Fruit fly (Drosophila melanogaster) whole organism, prepupa: ENCODE data around the gene Septin4.

Source experiments
- CG10631 ChIP-seq: fragments of 200-800 bp; sonication (Bioruptor generic); optimal IDR thresholded peaks from 2 replicates; lab custom pipeline; 2016; ENCODE audit warnings: missing biosample characterization, missing genetic modification characterization
- CG10669 ChIP-seq: fragments of 200-800 bp; sonication (Bioruptor generic); optimal IDR thresholded peaks from 3 replicates; lab custom pipeline; 2018; ENCODE audit warnings: missing biosample characterization, mild to moderate bottlenecking, missing genetic modification characterization, moderate library complexity
- CG11294 ChIP-seq: fragments of 200-800 bp; sonication (Bioruptor generic); IDR thresholded peaks from 2 replicates; pipeline ENCODE4 v1.3.6; 2022; ENCODE audit warnings: missing biosample characterization, missing genetic modification characterization
- CG11902 ChIP-seq: fragments of 200-800 bp; sonication (Bioruptor generic); optimal IDR thresholded peaks from 3 replicates; lab custom pipeline; 2016; ENCODE audit warnings: missing biosample characterization, missing genetic modification characterization
- CG15336 ChIP-seq: fragments of 200-800 bp; sonication (Bioruptor generic); IDR thresholded peaks from 2 replicates; pipeline ENCODE4 v1.3.6; 2022; ENCODE audit warnings: missing biosample characterization, missing genetic modification characterization
- CG1621 ChIP-seq: fragments of 200-800 bp; sonication (Bioruptor generic); optimal IDR thresholded peaks from 3 replicates; lab custom pipeline; 2018; ENCODE audit warnings: missing biosample characterization, mild to moderate bottlenecking, missing genetic modification characterization
- CG3032 ChIP-seq: fragments of 200-800 bp; optimal IDR thresholded peaks from 2 replicates; lab custom pipeline; 2019; ENCODE audit warnings: missing biosample characterization, mild to moderate bottlenecking, missing genetic modification characterization, moderate library complexity
- CG31627 ChIP-seq: fragments of 200-800 bp; sonication (Bioruptor generic); optimal IDR thresholded peaks from 3 replicates; lab custom pipeline; 2016; ENCODE audit warnings: missing biosample characterization, missing genetic modification characterization
- CG32006 ChIP-seq: fragments of 200-800 bp; sonication (Bioruptor generic); optimal IDR thresholded peaks from 3 replicates; lab custom pipeline; 2017; ENCODE audit warnings: missing biosample characterization, mild to moderate bottlenecking, missing genetic modification characterization
- CG34406 ChIP-seq: fragments of 200-800 bp; sonication (Bioruptor generic); optimal IDR thresholded peaks from 3 replicates; lab custom pipeline; 2016; ENCODE audit warnings: missing biosample characterization, missing genetic modification characterization
- CG3919 ChIP-seq: fragments of 200-800 bp; sonication (Bioruptor generic); optimal IDR thresholded peaks from 3 replicates; lab custom pipeline; 2016; ENCODE audit warnings: missing biosample characterization, missing genetic modification characterization
- CG6163 ChIP-seq: fragments of 200-800 bp; sonication (Bioruptor generic); IDR thresholded peaks from 3 replicates; pipeline ENCODE4 v1.3.6; 2022; ENCODE audit warnings: missing biosample characterization, missing genetic modification characterization
- CG6276 ChIP-seq: fragments of 200-800 bp; sonication (Bioruptor generic); optimal IDR thresholded peaks from 2 replicates; lab custom pipeline; 2017; ENCODE audit warnings: missing biosample characterization, mild to moderate bottlenecking, missing genetic modification characterization
- CG6792 ChIP-seq: fragments of 200-800 bp; sonication (Bioruptor generic); optimal IDR thresholded peaks from 3 replicates; lab custom pipeline; 2016; ENCODE audit warnings: missing biosample characterization, missing genetic modification characterization
- CG6808 ChIP-seq: fragments of 200-800 bp; sonication (Bioruptor generic); optimal IDR thresholded peaks from 3 replicates; lab custom pipeline; 2017; ENCODE audit warnings: missing biosample characterization, missing genetic modification characterization, mild to moderate bottlenecking, moderate library complexity, missing genetic modification reagents
- CG6854 ChIP-seq: fragments of 200-800 bp; sonication (Bioruptor generic); optimal IDR thresholded peaks from 2 replicates; lab custom pipeline; 2017; ENCODE audit warnings: missing biosample characterization, mild to moderate bottlenecking, missing genetic modification characterization
- CG7368 ChIP-seq: fragments of 200-800 bp; sonication (Bioruptor generic); optimal IDR thresholded peaks from 3 replicates; lab custom pipeline; 2016; ENCODE audit warnings: missing biosample characterization, missing genetic modification characterization
- CG8119 ChIP-seq: fragments of 200-800 bp; sonication (Bioruptor generic); IDR thresholded peaks from 3 replicates; pipeline ENCODE4 v1.3.6; 2022; ENCODE audit warnings: missing biosample characterization, missing genetic modification characterization
- CG8632 ChIP-seq: fragments of 200-800 bp; sonication (Bioruptor generic); optimal IDR thresholded peaks from 3 replicates; lab custom pipeline; 2016; ENCODE audit warnings: missing biosample characterization, missing genetic modification characterization
- CG9139 ChIP-seq: fragments of 200-800 bp; sonication (Bioruptor generic); optimal IDR thresholded peaks from 3 replicates; lab custom pipeline; 2017; ENCODE audit warnings: missing biosample characterization, mild to moderate bottlenecking, missing genetic modification characterization
- Eip75B ChIP-seq: fragments of 200-800 bp; sonication (Bioruptor generic); optimal IDR thresholded peaks from 3 replicates; lab custom pipeline; 2016; ENCODE audit warnings: missing biosample characterization, missing genetic modification characterization
- Eip78C ChIP-seq: fragments of 200-800 bp; sonication (Bioruptor generic); peaks from one replicate; lab custom pipeline; 2016; ENCODE audit warnings: missing biosample characterization, missing genetic modification characterization
- Eip93F ChIP-seq: fragments of 200-800 bp; sonication (Bioruptor generic); optimal IDR thresholded peaks from 2 replicates; lab custom pipeline; 2016; ENCODE audit warnings: missing biosample characterization, mild to moderate bottlenecking, missing genetic modification characterization
- Ets21C ChIP-seq: fragments of 200-800 bp; sonication (Bioruptor generic); optimal IDR thresholded peaks from 3 replicates; lab custom pipeline; 2016; ENCODE audit warnings: missing biosample characterization, missing genetic modification characterization
- Ets96B ChIP-seq: fragments of 200-800 bp; optimal IDR thresholded peaks from 2 replicates; lab custom pipeline; 2019; ENCODE audit warnings: missing biosample characterization, mild to moderate bottlenecking, missing genetic modification characterization, moderate library complexity
- Gug ChIP-seq: fragments of 200-800 bp; sonication (Bioruptor generic); IDR thresholded peaks from 2 replicates; pipeline ENCODE4 v1.3.6; 2022; ENCODE audit warnings: missing biosample characterization, missing genetic modification characterization
- Hr38 ChIP-seq: sonication (Bioruptor generic); optimal IDR thresholded peaks from 2 replicates; lab custom pipeline; 2016; ENCODE audit warnings: missing biosample characterization, missing genetic modification characterization
- Hr39 ChIP-seq: fragments of 200-800 bp; sonication (Bioruptor generic); optimal IDR thresholded peaks from 2 replicates; lab custom pipeline; 2016; ENCODE audit warnings: missing biosample characterization, missing genetic modification characterization
- Lpt ChIP-seq: fragments of 200-800 bp; sonication (Bioruptor generic); optimal IDR thresholded peaks from 3 replicates; lab custom pipeline; 2016; ENCODE audit warnings: missing biosample characterization, missing genetic modification characterization
- Met ChIP-seq: fragments of 200-800 bp; sonication (Bioruptor generic); optimal IDR thresholded peaks from 3 replicates; lab custom pipeline; 2016; ENCODE audit warnings: missing biosample characterization, missing genetic modification characterization
- OdsH ChIP-seq: fragments of 200-800 bp; sonication (Bioruptor generic); optimal IDR thresholded peaks from 3 replicates; lab custom pipeline; 2016; ENCODE audit warnings: missing biosample characterization, missing genetic modification characterization
- Smox ChIP-seq: fragments of 200-800 bp; sonication (Bioruptor generic); optimal IDR thresholded peaks from 3 replicates; lab custom pipeline; 2016; ENCODE audit warnings: missing biosample characterization, missing genetic modification characterization
- Sox102F ChIP-seq: fragments of 200-800 bp; sonication (Bioruptor generic); optimal IDR thresholded peaks from 2 replicates; lab custom pipeline; 2016; ENCODE audit warnings: missing biosample characterization, mild to moderate bottlenecking, missing genetic modification characterization
- Sox14 ChIP-seq: fragments of 200-800 bp; sonication (Bioruptor generic); optimal IDR thresholded peaks from 3 replicates; lab custom pipeline; 2016; ENCODE audit warnings: missing biosample characterization, missing genetic modification characterization
- Sox15 ChIP-seq: fragments of 200-800 bp; sonication (Bioruptor generic); optimal IDR thresholded peaks from 3 replicates; lab custom pipeline; 2016; ENCODE audit warnings: missing biosample characterization, missing genetic modification characterization
- achi ChIP-seq: fragments of 200-800 bp; sonication (Bioruptor generic); optimal IDR thresholded peaks from 3 replicates; lab custom pipeline; 2016; ENCODE audit warnings: missing biosample characterization, missing genetic modification characterization
- acj6 ChIP-seq: fragments of 200-800 bp; sonication (Bioruptor generic); optimal IDR thresholded peaks from 3 replicates; lab custom pipeline; 2016; ENCODE audit warnings: missing biosample characterization, missing genetic modification characterization
- cyc ChIP-seq: fragments of 200-800 bp; sonication (Bioruptor generic); optimal IDR thresholded peaks from 3 replicates; lab custom pipeline; 2016; ENCODE audit warnings: missing biosample characterization, missing genetic modification characterization
- dac ChIP-seq: fragments of 200-800 bp; sonication (Bioruptor generic); optimal IDR thresholded peaks from 2 replicates; lab custom pipeline; 2017; ENCODE audit warnings: missing biosample characterization, mild to moderate bottlenecking, missing genetic modification characterization
- dsx ChIP-seq: fragments of 200-800 bp; optimal IDR thresholded peaks from 3 replicates; lab custom pipeline; 2019; ENCODE audit warnings: missing biosample characterization, mild to moderate bottlenecking, missing genetic modification characterization, moderate library complexity; ENCODE audit not compliant: poor library complexity, severe bottlenecking
- esn ChIP-seq: fragments of 200-800 bp; sonication (Bioruptor generic); optimal IDR thresholded peaks from 2 replicates; lab custom pipeline; 2016; ENCODE audit warnings: missing biosample characterization, mild to moderate bottlenecking, missing genetic modification characterization, moderate library complexity
- fd59A ChIP-seq: fragments of 200-800 bp; sonication (Bioruptor generic); optimal IDR thresholded peaks from 2 replicates; lab custom pipeline; 2017; ENCODE audit warnings: missing biosample characterization, mild to moderate bottlenecking, missing genetic modification characterization, missing genetic modification reagents
- fd85E ChIP-seq: fragments of 200-800 bp; sonication (Bioruptor generic); optimal IDR thresholded peaks from 3 replicates; lab custom pipeline; 2016; ENCODE audit warnings: missing biosample characterization, missing genetic modification characterization
- fkh ChIP-seq: fragments of 200-800 bp; sonication (Bioruptor generic); optimal IDR thresholded peaks from 3 replicates; lab custom pipeline; 2017; ENCODE audit warnings: missing biosample characterization, mild to moderate bottlenecking, missing genetic modification characterization, moderate library complexity
- lz ChIP-seq: fragments of 200-800 bp; sonication (Bioruptor generic); optimal IDR thresholded peaks from 3 replicates; lab custom pipeline; 2016; ENCODE audit warnings: missing biosample characterization, missing genetic modification characterization
- net ChIP-seq: fragments of 200-800 bp; sonication (Bioruptor generic); optimal IDR thresholded peaks from 3 replicates; lab custom pipeline; 2016; ENCODE audit warnings: missing biosample characterization, missing genetic modification characterization
- pdm3 ChIP-seq: fragments of 200-800 bp; sonication (Bioruptor generic); optimal IDR thresholded peaks from 3 replicates; lab custom pipeline; 2016; ENCODE audit warnings: missing biosample characterization, missing genetic modification characterization
- salr ChIP-seq, 2 experiments: fragments of 200-800 bp; sonication (Bioruptor generic); optimal IDR thresholded peaks; 3 replicates each; lab custom pipeline; 2016 to 2018; ENCODE audit warnings: missing biosample characterization in 2 of 2, missing genetic modification characterization in 2 of 2, mild to moderate bottlenecking in 1 of 2
- spab ChIP-seq: fragments of 200-800 bp; sonication (Bioruptor generic); optimal IDR thresholded peaks from 2 replicates; lab custom pipeline; 2017; ENCODE audit warnings: missing biosample characterization, mild to moderate bottlenecking, missing genetic modification characterization, missing genetic modification reagents
- ss ChIP-seq, 2 experiments: fragments of 200-800 bp; sonication (Bioruptor generic); optimal IDR thresholded peaks; 2 replicates in 1 of 2; 3 replicates in 1 of 2; lab custom pipeline; 2017 to 2018; ENCODE audit warnings: mild to moderate bottlenecking in 2 of 2, missing biosample characterization in 2 of 2, missing genetic modification characterization in 2 of 2, moderate library complexity in 1 of 2
- topi ChIP-seq: fragments of 200-800 bp; sonication (Bioruptor generic); optimal IDR thresholded peaks from 3 replicates; lab custom pipeline; 2016; ENCODE audit warnings: missing biosample characterization, missing genetic modification characterization
- vri ChIP-seq: fragments of 200-800 bp; sonication (Bioruptor generic); optimal IDR thresholded peaks from 3 replicates; lab custom pipeline; 2016; ENCODE audit warnings: missing biosample characterization, mild to moderate bottlenecking, missing genetic modification characterization

The Septin4 gene

DNA sequence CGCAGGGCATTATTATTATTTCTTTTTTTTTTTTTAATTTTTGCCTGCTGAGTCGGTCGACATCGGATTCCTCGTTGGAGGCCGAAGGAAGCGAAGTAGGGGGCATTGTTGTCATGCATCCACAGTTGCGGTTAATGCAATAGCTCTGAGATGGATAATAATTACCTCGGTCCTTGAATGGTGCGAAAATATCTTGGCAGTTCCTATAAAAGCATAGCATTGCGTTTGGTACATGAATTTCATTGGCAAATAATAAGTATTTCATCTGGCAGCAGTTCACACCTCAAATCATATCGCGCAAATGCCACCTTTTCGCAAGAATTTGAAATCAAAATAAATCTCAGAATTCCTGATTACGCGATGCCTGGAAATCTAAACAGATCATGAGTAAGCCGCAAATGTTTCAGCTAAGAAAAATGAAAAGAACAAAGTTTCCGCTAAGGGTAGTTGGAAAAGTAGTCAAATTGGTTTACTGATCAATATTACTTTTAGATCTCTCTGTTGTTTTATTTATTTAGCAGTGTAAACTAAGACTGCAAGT, 47.8 kb downstream of the Septin4 start:
- TF ChIP-seq fd85E (GFP tag; lab: Kevin White, UChicago) (no peak), Hr39 (peak; percentile 64), topi (GFP tag; lab: Kevin White, UChicago) (peak; percentile 33), ss (GFP tag; optimal IDR thresholded peaks at IDR 0.05; lab: Kevin White, UChicago) (peak in 1 of 2 experiments; percentile 20), net (GFP tag; lab: Kevin White, UChicago) (no peak), dac (GFP tag; lab: Kevin White, UChicago) (no peak), Hr38 (GFP tag; lab: Kevin White, UChicago) (no peak), cyc (GFP tag; lab: Kevin White, UChicago) (peak; percentile 31), OdsH (GFP tag; lab: Kevin White, UChicago) (peak; percentile 30), pdm3 (GFP tag; lab: Kevin White, UChicago) (peak; percentile 49), CG10669 (GFP tag; lab: Kevin White, UChicago) (peak; percentile 12), fkh (GFP tag; lab: Kevin White, UChicago) (no peak), CG6163 (GFP tag; lab: Robert Waterston, UW) (peak; percentile 18; the same call in 1 of the 3 replicates), CG6792 (GFP tag; lab: Kevin White, UChicago) (peak; percentile 31), spab (GFP tag; lab: Kevin White, UChicago) (peak; percentile 5), vri (GFP tag; lab: Kevin White, UChicago) (no peak), CG8632 (GFP tag; lab: Kevin White, UChicago) (peak; percentile 15), CG8119 (GFP tag; lab: Robert Waterston, UW) (no peak), CG32006 (GFP tag; lab: Kevin White, UChicago) (peak; percentile 46), CG7368 (GFP tag; lab: Kevin White, UChicago) (no peak), Sox14 (peak; percentile 28), CG3032 (peak; percentile 19), fd59A (GFP tag; lab: Kevin White, UChicago) (peak; percentile 28), CG11902 (no peak), CG31627 (GFP tag; lab: Kevin White, UChicago) (peak; percentile 55), CG6854 (GFP tag; lab: Kevin White, UChicago) (no peak), CG1621 (tag; lab: Kevin White, UChicago) (no peak), Ets96B (no peak), Smox (GFP tag; lab: Kevin White, UChicago) (peak; percentile 37), acj6 (GFP tag; lab: Kevin White, UChicago) (peak; percentile 20), CG34406 (GFP tag; lab: Kevin White, UChicago) (peak; percentile 33), CG10631 (GFP tag; lab: Kevin White, UChicago) (peak; percentile 31), salr (GFP tag; optimal IDR thresholded peaks at IDR 0.05; lab: Kevin White, UChicago) (peak in 1 of 2 experiments; percentile 22), CG6276 (GFP tag; lab: Kevin White, UChicago) (no peak), achi (no peak), Sox15 (GFP tag; lab: Kevin White, UChicago) (peak; percentile 49), CG6808 (no peak), CG11294 (GFP tag; lab: Robert Waterston, UW) (no peak), Gug (GFP tag; lab: Robert Waterston, UW) (no peak), Eip93F (GFP tag; lab: Kevin White, UChicago) (no peak), Sox102F (GFP tag; lab: Kevin White, UChicago) (peak; percentile 22), lz (GFP tag; lab: Kevin White, UChicago) (peak; percentile 56), esn (peak; percentile 67), CG15336 (GFP tag; lab: Robert Waterston, UW) (no peak), Eip78C (peak; percentile 82), CG9139 (GFP tag; lab: Kevin White, UChicago) (no peak), dsx (GFP tag; lab: Kevin White, UChicago) (no peak), Lpt (no peak), Ets21C (peak; percentile 31), CG3919 (GFP tag; lab: Kevin White, UChicago) (peak; percentile 1), Eip75B (GFP tag; lab: Kevin White, UChicago) (peak; percentile 55), Met (peak; percentile 42)
